Worm (Caenorhabditis elegans): ENCODE results near the gene H41C03.3.

H41C03.3 gene

ce11 chrII:5838453-5838852 lies 7.1 kb upstream of the H41C03.3 start, which contains the start of gene ZK1248.15:
Gene ZK1248.15 (minus strand): TSS chrII:5838553.
- TF ChIP-seq fax-1 (tag; optimal IDR thresholded peaks at IDR 0.05) (no peak), ceh-48 (tag; optimal IDR thresholded peaks at IDR 0.05) (no peak), ttx-3 (tag; optimal IDR thresholded peaks at IDR 0.05) (no peak)

DNA sequence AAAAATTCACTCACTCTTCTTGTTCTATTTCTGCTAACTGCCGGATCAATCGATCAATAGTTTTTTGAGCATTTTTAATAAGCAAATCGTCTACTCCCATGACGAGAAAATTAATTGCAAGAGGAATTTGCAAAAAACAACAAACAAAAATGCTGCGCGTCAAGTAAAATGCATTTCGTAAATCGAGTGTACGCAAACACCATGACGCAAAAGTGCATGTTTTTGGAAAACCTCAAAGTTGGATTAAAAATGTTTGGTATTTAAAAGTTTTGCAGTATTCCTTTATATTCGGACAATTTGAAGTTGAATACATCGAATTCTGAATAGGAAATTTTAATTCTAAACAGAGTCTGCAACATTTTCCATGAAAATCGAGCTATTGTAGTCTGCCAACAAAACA lies 6.3 kb upstream of the H41C03.3 start, which contains the start of gene ZK1248.19:
ZK1248.19 (minus strand) TSS at position 188 of the 400 bp plus-strand sequence.
- no peak for TF ChIP-seq fkh-6 (tag; optimal IDR thresholded peaks at IDR 0.05)
- no peak for TF ChIP-seq odd-2 (tag; optimal IDR thresholded peaks at IDR 0.05)
- peak; percentile 28 for TF ChIP-seq nfya-1 (tag; optimal IDR thresholded peaks at IDR 0.05)
- no peak for TF ChIP-seq sdc-2 (tag; optimal IDR thresholded peaks at IDR 0.05)
- TF ChIP-seq lin-11 (tag; optimal IDR thresholded peaks at IDR 0.05) = no peak

DNA sequence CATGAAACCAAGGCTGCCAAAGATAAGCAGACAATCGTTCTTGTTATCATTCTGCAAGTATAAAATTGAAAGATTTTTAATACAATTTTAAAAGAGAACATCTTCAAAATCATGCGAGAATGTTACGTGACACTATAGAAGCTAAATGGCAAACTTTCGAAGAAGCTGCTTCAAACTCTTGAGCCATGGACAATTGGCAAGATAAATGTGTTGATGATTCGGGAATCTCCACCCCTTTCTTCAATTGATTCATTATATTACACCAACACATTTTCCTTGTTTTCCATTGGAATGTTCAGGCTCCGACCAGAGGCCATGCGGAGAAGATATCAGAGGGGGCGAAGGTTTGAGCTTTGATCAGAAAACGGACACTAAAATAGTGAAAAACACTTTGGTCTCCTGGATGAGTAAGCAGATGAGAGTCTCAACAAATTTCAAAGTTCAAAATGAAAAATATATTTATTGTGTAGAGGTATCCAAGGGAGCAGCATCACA lies 4.5 kb upstream of the H41C03.3 start, which contains the start of gene lec-5:
lec-5 (minus strand) TSS at position 51 of the 495 bp plus-strand sequence.
- TF ChIP-seq pha-4 (tag; optimal IDR thresholded peaks at IDR 0.05) (no peak), ceh-6 (GFP tag; optimal IDR thresholded peaks at IDR 0.05) (no peak), C38D4.7 (GFP tag; optimal IDR thresholded peaks at IDR 0.05) (no peak), hlh-8 (tag; optimal IDR thresholded peaks at IDR 0.05) (no peak), rnt-1 (tag; optimal IDR thresholded peaks at IDR 0.05) (peak; percentile 54), ceh-18 (tag; optimal IDR thresholded peaks at IDR 0.05) (peak; percentile 68), hlh-6 (tag; optimal IDR thresholded peaks at IDR 0.05) (no peak)

ce11 chrII:5841866-5842265 lies 3.7 kb upstream of the H41C03.3 start, which contains the start of gene nep-25:
Gene nep-25 (plus strand): TSS chrII:5842240.
- TF ChIP-seq odd-2 (tag; optimal IDR thresholded peaks at IDR 0.05) (no peak), ceh-34 (tag; optimal IDR thresholded peaks at IDR 0.05) (no peak), ceh-24 (tag; optimal IDR thresholded peaks at IDR 0.05) (no peak), sox-4 (tag; optimal IDR thresholded peaks at IDR 0.05) (no peak), fkh-6 (tag; optimal IDR thresholded peaks at IDR 0.05) (no peak), ztf-16 (tag; optimal IDR thresholded peaks at IDR 0.05) (no peak), eyg-1 (tag; optimal IDR thresholded peaks at IDR 0.05) (no peak), C38D4.7 (GFP tag; optimal IDR thresholded peaks at IDR 0.05) (no peak), pha-2 (tag; optimal IDR thresholded peaks at IDR 0.05) (no peak), ceh-22 (tag; optimal IDR thresholded peaks at IDR 0.05) (no peak), ahr-1 (tag; optimal IDR thresholded peaks at IDR 0.05) (no peak), ceh-30 (tag; optimal IDR thresholded peaks at IDR 0.05) (no peak), ceh-2 (tag; optimal IDR thresholded peaks at IDR 0.05) (no peak), ceh-6 (GFP tag; optimal IDR thresholded peaks at IDR 0.05) (no peak), ceh-18 (tag; optimal IDR thresholded peaks at IDR 0.05) (no peak)

DNA sequence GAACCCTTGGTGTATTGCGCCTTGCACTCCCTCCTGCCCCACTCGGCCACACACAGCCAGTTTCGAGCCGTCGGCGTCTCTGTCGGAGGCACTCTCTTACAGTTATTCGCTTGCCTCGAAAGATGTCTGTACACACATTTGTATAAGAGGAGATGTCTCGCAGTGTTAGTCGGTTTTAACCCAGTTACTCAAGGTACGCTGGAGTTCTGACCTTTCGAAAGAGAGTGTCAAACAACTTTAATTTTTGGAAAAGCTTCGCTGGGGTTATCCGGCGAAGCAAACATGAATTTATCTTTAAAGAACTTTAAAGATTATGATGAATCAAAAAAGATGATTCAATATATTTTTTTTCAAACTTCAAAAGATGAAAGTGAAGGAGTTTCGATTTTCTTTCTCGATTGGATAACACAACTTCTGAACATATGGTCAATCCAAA lies 865 bp upstream of the H41C03.3 start:
- TF ChIP-seq Y22D7AL.16 (tag; optimal IDR thresholded peaks at IDR 0.05) (peak; percentile 57), C08G9.2 (tag; optimal IDR thresholded peaks at IDR 0.05) (peak; percentile 82), pqm-1 (tag; optimal IDR thresholded peaks at IDR 0.05) (peak; percentile 95), ama-1 (optimal IDR thresholded peaks at IDR 0.05) (peak; percentile 100), unc-42 (tag; optimal IDR thresholded peaks at IDR 0.05) (peak; percentile 99), ceh-24 (tag; optimal IDR thresholded peaks at IDR 0.05) (peak; percentile 68), rnt-1 (tag; optimal IDR thresholded peaks at IDR 0.05) (peak; percentile 86), ceh-31 (tag; optimal IDR thresholded peaks at IDR 0.05) (peak; percentile 95), lin-11 (tag; optimal IDR thresholded peaks at IDR 0.05) (peak; percentile 63), sox-4 (tag; optimal IDR thresholded peaks at IDR 0.05) (peak; percentile 81), zip-5 (tag; optimal IDR thresholded peaks at IDR 0.05) (peak; percentile 32), ceh-19 (GFP tag; optimal IDR thresholded peaks at IDR 0.05) (peak; percentile 89), fkh-10 (GFP tag; optimal IDR thresholded peaks at IDR 0.05) (peak; percentile 73), gmeb-2 (tag; optimal IDR thresholded peaks at IDR 0.05) (peak; percentile 55), unc-86 (tag; optimal IDR thresholded peaks at IDR 0.05) (peak; percentile 83), tbx-7 (tag; optimal IDR thresholded peaks at IDR 0.05) (peak; percentile 44), elt-2 (tag; optimal IDR thresholded peaks at IDR 0.05) (peak; percentile 99), K02D7.2 (tag; optimal IDR thresholded peaks at IDR 0.05) (peak; percentile 69), hlh-6 (tag; optimal IDR thresholded peaks at IDR 0.05) (peak; percentile 65), pros-1 (tag; optimal IDR thresholded peaks at IDR 0.05) (peak; percentile 87), T23F11.4 (GFP tag; optimal IDR thresholded peaks at IDR 0.05) (peak; percentile 87), che-1 (tag; optimal IDR thresholded peaks at IDR 0.05) (peak; percentile 66), ref-2 (tag; optimal IDR thresholded peaks at IDR 0.05) (peak; percentile 87), sox-2 (GFP tag; IDR thresholded peaks at IDR 0.05) (peak; percentile 32), fkh-6 (tag; optimal IDR thresholded peaks at IDR 0.05) (peak; percentile 72), nhr-11 (tag; optimal IDR thresholded peaks at IDR 0.05) (peak; percentile 58)

Measured in whole organism, late embryonic.